Fruit fly (Drosophila melanogaster) Kc167 (cell line): ENCODE data around the gene CG33253.

Experiments used
- Myc ChIP-seq: fragments of >200 bp; optimal IDR thresholded peaks from 2 replicates; lab custom pipeline; 2017; ENCODE audit warnings: missing external identifiers
- h ChIP-seq: fragments of >200 bp; optimal IDR thresholded peaks from 3 replicates; lab custom pipeline; 2018; ENCODE audit warnings: missing external identifiers
- insv ChIP-seq: fragments of >200 bp; optimal IDR thresholded peaks from 3 replicates; lab custom pipeline; 2018; ENCODE audit warnings: missing external identifiers

- TF ChIP-seq Myc (lab: Kevin White, UChicago): no peak
- no peak for TF ChIP-seq h (lab: Kevin White, UChicago)
- TF ChIP-seq insv (lab: Kevin White, UChicago): no peak
Observed at dm6 chrX:19162249-19162914, 20.8 kb upstream of the CG33253 start.
